Fruit fly (Drosophila melanogaster) whole organism: Measurements from ENCODE around the gene CG34130.

Experiments
- CG8478 ChIP-seq: fragments of >200 bp; optimal IDR thresholded peaks from 2 replicates; lab custom pipeline; 2018; ENCODE audit warnings: inconsistent platforms
- pan ChIP-seq: fragments of >200 bp; optimal IDR thresholded peaks from 2 replicates; lab custom pipeline; 2017
- psq ChIP-seq: fragments of >200 bp; optimal IDR thresholded peaks from 2 replicates; lab custom pipeline; 2017

DNA sequence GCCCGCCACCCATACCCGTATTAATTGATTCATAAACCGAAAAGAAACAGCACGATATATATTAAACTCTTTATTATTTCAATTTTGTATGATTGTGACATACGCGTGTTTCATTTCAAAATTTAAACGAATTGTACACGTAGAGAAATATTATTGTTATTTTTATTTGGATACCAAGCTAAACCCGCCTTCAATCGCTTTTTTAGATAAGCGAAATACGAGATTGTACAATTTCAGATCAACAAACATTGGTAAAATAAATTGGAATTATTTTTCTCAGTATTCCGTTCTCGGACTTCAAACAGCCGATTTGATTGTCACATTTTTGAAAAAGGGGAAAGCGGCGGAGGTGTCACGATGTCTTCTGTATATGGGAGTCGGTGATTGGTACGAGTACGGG, 45.3 kb upstream of the CG34130 start:
- TF ChIP-seq pan (lab: Kevin White, UChicago) (no peak), psq (lab: Kevin White, UChicago) (no peak), CG8478 (lab: Kevin White, UChicago) (no peak)
